Worm (Caenorhabditis elegans) whole organism, mixed stage, embryonic: ENCODE measurements around the gene Y17G9B.4.

Experiments
- blmp-1 ChIP-seq: fragments of 150-350 bp; optimal IDR thresholded peaks from 2 replicates; lab custom pipeline; 2014; ENCODE audit warnings: missing biosample characterization, missing genetic modification characterization
- nhr-237 ChIP-seq: fragments of 150-350 bp; optimal IDR thresholded peaks from 2 replicates; lab custom pipeline; 2014; ENCODE audit warnings: missing biosample characterization, missing genetic modification characterization
- pha-4 ChIP-seq: fragments of 150-350 bp; optimal IDR thresholded peaks from 2 replicates; lab custom pipeline; 2018; ENCODE audit warnings: missing biosample characterization, missing genetic modification reagents, missing genetic modification characterization
- ztf-11 ChIP-seq: fragments of 150-350 bp; optimal IDR thresholded peaks from 2 replicates; lab custom pipeline; 2014; ENCODE audit warnings: missing biosample characterization, missing genetic modification characterization

- TF ChIP-seq pha-4 (tag; lab: Kevin White, UChicago), result no peak
- TF ChIP-seq nhr-237 (tag; lab: Kevin White, UChicago), result no peak
- no peak for TF ChIP-seq ztf-11 (tag; lab: Kevin White, UChicago)
- TF ChIP-seq blmp-1, result no peak
Observed at ce11 chrIV:4751814-4752213, at the start of gene Y17G9B.4.
